Worm (Caenorhabditis elegans) whole organism, midembryonic: ENCODE results near the gene cest-2.2.

Experiments
- T22C8.4 ChIP-seq: fragments of 200-800 bp; sonication (Bioruptor generic); IDR thresholded peaks from 2 replicates; pipeline ENCODE4 v1.3.6; 2022; ENCODE audit warnings: missing genetic modification characterization, missing compliant biosample characterization
- flt-1 ChIP-seq: fragments of 200-800 bp; sonication (Bioruptor generic); IDR thresholded peaks from 2 replicates; pipeline ENCODE4 v1.3.6; 2022; ENCODE audit warnings: missing genetic modification characterization, missing compliant biosample characterization
- klf-2 ChIP-seq: fragments of 200-800 bp; sonication (Bioruptor generic); conservative IDR thresholded peaks from 2 replicates; pipeline ENCODE4 v1.3.6; 2022; ENCODE audit warnings: missing genetic modification reagents, missing genetic modification characterization, missing compliant biosample characterization
- med-1 ChIP-seq: sonication (generic microtip); optimal IDR thresholded peaks from 2 replicates; lab custom pipeline; 2017; ENCODE audit warnings: missing genetic modification characterization, mild to moderate bottlenecking, missing compliant biosample characterization, antibody characterized with exemption, missing genetic modification reagents; ENCODE audit not compliant: insufficient read depth
- ref-1 ChIP-seq: fragments of 200-800 bp; sonication (Bioruptor generic); conservative IDR thresholded peaks from 2 replicates; pipeline ENCODE4 v1.3.6; 2022; ENCODE audit warnings: missing genetic modification reagents, missing genetic modification characterization, missing compliant biosample characterization
- tab-1 ChIP-seq: fragments of 200-800 bp; sonication (Bioruptor generic); IDR thresholded peaks from 2 replicates; pipeline ENCODE4 v1.3.6; 2022; ENCODE audit warnings: missing genetic modification characterization, missing compliant biosample characterization
- ztf-23 ChIP-seq: fragments of 200-800 bp; sonication (Bioruptor generic); IDR thresholded peaks from 2 replicates; pipeline ENCODE4 v1.3.6; 2022; ENCODE audit warnings: missing genetic modification reagents, missing genetic modification characterization, missing compliant biosample characterization

DNA sequence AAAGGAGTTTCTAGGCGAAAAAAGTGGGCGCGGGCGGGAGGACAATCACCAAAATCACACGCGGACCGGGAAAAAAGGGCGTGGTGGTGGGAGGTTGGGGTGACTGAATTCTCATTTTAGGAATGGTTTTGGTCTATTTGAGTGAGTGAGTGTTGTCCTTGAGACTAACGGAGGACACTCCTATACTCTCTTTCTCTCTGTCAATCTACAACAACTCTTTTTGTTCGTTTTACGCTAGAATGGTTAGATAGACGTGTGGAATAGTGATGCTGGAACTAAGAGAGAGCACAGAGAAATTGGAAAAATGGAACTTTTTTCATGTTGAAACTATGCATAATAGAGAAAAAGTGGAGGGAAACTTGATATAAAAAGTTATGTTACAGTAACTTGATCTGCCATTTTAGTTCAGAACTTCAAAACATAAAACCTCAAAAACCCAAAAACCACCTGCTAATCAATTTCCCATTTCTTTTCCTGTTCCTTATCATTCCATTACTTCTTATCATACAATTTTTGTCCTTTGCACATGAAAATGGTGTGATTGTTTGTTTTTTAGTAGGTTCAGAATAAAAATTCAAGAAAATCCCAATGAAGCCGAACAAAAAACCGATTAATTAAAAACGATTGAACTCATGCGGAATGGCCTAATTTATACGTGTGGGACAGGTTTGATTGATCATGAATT is 40.3 kb downstream of the cest-2.2 start:
- TF ChIP-seq T22C8.4 (GFP tag; lab: Robert Waterston, UW) (no peak), med-1 (GFP tag; lab: Kevin White, UChicago) (no peak), ref-1 (no peak), flt-1 (GFP tag; lab: Robert Waterston, UW) (no peak), ztf-23 (GFP tag; lab: Robert Waterston, UW) (no peak), tab-1 (GFP tag; lab: Robert Waterston, UW) (no peak), klf-2 (no peak)
